Fruit fly (Drosophila melanogaster): ENCODE measurements around the gene tow.
A peak's percentile ranks its signal among the peaks of the same experiment; 100 is the strongest.

tow gene

DNA sequence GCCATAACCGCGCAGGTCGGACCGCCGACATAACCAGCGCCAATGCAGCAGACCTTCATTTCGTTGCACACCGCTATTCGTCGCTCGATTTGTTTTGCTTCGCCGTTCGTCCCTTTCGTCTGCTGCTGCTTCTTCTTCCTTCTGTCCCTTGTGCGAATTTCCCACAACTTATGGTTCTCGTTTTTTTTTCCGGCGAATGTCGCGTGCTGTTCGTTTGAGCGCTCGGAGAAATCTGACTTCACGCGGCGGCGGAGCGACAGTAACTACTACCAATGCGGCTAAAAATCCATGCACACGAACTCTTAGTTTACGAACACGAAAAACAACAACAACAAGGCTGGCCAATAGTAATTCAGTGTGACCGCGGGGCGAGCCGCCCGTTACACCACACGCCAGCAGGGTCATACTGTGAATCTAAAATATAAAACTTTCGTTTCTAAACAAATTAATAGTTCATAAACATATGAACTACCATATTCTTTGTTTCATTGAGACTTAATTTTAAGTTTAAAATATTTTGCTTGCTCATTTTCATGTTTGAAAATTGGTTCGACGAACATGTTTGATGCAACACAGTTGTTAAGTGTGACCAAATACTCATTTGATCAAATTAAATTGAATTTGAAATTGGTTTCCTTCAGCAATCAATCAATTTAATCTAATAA lies 22.0 kb downstream of the tow start, which contains the start of gene sgl (continued):
- 0 out of 3 replicates have a peak, but pooled peaks have one; percentile 66 for TF ChIP-seq mld (GFP tag; IDR thresholded peaks at IDR 0.05; ENCODE audit: partially characterized antibody)
- no peak for TF ChIP-seq z (GFP tag; IDR thresholded peaks at IDR 0.05)
- no peak for TF ChIP-seq pnt (GFP tag; optimal IDR thresholded peaks at IDR 0.05)
- peak; percentile 50 for TF ChIP-seq Sry-β (GFP tag; optimal IDR thresholded peaks at IDR 0.05)
- TF ChIP-seq Bteb2 (GFP tag; optimal IDR thresholded peaks at IDR 0.05): no peak
- no peak for TF ChIP-seq CG31224 (GFP tag; IDR thresholded peaks at IDR 0.05)
- TF ChIP-seq fd96Cb (tag; optimal IDR thresholded peaks at IDR 0.05): no peak
- no peak for TF ChIP-seq CG31441 (GFP tag; IDR thresholded peaks at IDR 0.05)
- TF ChIP-seq Stat92E (GFP tag; optimal IDR thresholded peaks at IDR 0.05): peak in 1 of 3 experiments; percentile 74
- TF ChIP-seq vfl (GFP tag; optimal IDR thresholded peaks at IDR 0.05): no peak
- no peak for TF ChIP-seq lbe (GFP tag; optimal IDR thresholded peaks at IDR 0.05)
- no peak for TF ChIP-seq Hr3 (GFP tag; optimal IDR thresholded peaks at IDR 0.05)
- no peak for TF ChIP-seq CG11695 (GFP tag; IDR thresholded peaks at IDR 0.05)
- TF ChIP-seq her (GFP tag; optimal IDR thresholded peaks at IDR 0.05): peak; percentile 39
- peak; percentile 77 for TF ChIP-seq CG34376 (GFP tag; optimal IDR thresholded peaks at IDR 0.05)
- no peak for TF ChIP-seq CG7928 (GFP tag; optimal IDR thresholded peaks at IDR 0.05)
- no peak for TF ChIP-seq dmrt99B (tag; optimal IDR thresholded peaks at IDR 0.05)
- TF ChIP-seq sob (GFP tag; IDR thresholded peaks at IDR 0.05): peak; percentile 63; the same call in 1 of the 2 replicates
- no peak for TF ChIP-seq CG18011 (GFP tag; optimal IDR thresholded peaks at IDR 0.05)
- no peak for TF ChIP-seq CG7271 (tag; optimal IDR thresholded peaks at IDR 0.05)
- 0 out of 3 replicates have a peak, but pooled peaks have one; percentile 27 for TF ChIP-seq CG7963 (GFP tag; IDR thresholded peaks at IDR 0.05; ENCODE audit: partially characterized antibody)
- TF ChIP-seq CG32767 (GFP tag; IDR thresholded peaks at IDR 0.05): no peak
- no peak for TF ChIP-seq CG1792 (GFP tag; optimal IDR thresholded peaks at IDR 0.05)
- no peak for TF ChIP-seq CG5245 (GFP tag; optimal IDR thresholded peaks at IDR 0.05)
- no peak for TF ChIP-seq chif (GFP tag; optimal IDR thresholded peaks at IDR 0.05)
- peak; percentile 72 for TF ChIP-seq Drgx (GFP tag; IDR thresholded peaks at IDR 0.05)
- TF ChIP-seq CG16815 (GFP tag; optimal IDR thresholded peaks at IDR 0.05): no peak
- peak; percentile 25; the same call in 1 of the 2 replicates for TF ChIP-seq inv (GFP tag; IDR thresholded peaks at IDR 0.05; ENCODE audit: partially characterized antibody)
- peak; percentile 84 for TF ChIP-seq Aef1 (GFP tag; IDR thresholded peaks at IDR 0.05)
- no peak for TF ChIP-seq CG2889 (GFP tag; IDR thresholded peaks at IDR 0.05)
- peak; percentile 57 for TF ChIP-seq CG6813 (GFP tag; optimal IDR thresholded peaks at IDR 0.05)
- peak; percentile 82 for TF ChIP-seq CG42726 (GFP tag; IDR thresholded peaks at IDR 0.05; ENCODE audit: partially characterized antibody)
- no peak for TF ChIP-seq sisA (GFP tag; IDR thresholded peaks at IDR 0.05)
- TF ChIP-seq bcd (GFP tag; optimal IDR thresholded peaks at IDR 0.05): no peak
- peak; percentile 36 for TF ChIP-seq gro (GFP tag; optimal IDR thresholded peaks at IDR 0.05)
- no peak for TF ChIP-seq lmd (GFP tag; IDR thresholded peaks at IDR 0.05)
- TF ChIP-seq Ravus (GFP tag; IDR thresholded peaks at IDR 0.05): no peak
- peak; percentile 42 for TF ChIP-seq CG15479 (GFP tag; optimal IDR thresholded peaks at IDR 0.05)
- peak; percentile 66; the same call in 2 of the 3 replicates for TF ChIP-seq CG11456 (GFP tag; IDR thresholded peaks at IDR 0.05)
- TF ChIP-seq corto (GFP tag; optimal IDR thresholded peaks at IDR 0.05): no peak
- peak; percentile 76 for TF ChIP-seq HLHmδ (GFP tag; optimal IDR thresholded peaks at IDR 0.05)
- peak; percentile 7 for TF ChIP-seq CG2712 (tag; optimal IDR thresholded peaks at IDR 0.05)
- no peak for TF ChIP-seq Taf1 (GFP tag; IDR thresholded peaks at IDR 0.05)
- TF ChIP-seq CG5180 (GFP tag; optimal IDR thresholded peaks at IDR 0.05): peak; percentile 100
- 0 out of 2 replicates have a peak, but pooled peaks have one; percentile 26 for TF ChIP-seq bowl (GFP tag; IDR thresholded peaks at IDR 0.05)
- peak; percentile 43; the same call in 1 of the 3 replicates for TF ChIP-seq Doc3 (GFP tag; IDR thresholded peaks at IDR 0.05; ENCODE audit: partially characterized antibody)
- TF ChIP-seq CG4404 (GFP tag; IDR thresholded peaks at IDR 0.05): no peak
- TF ChIP-seq Eip74EF (GFP tag; optimal IDR thresholded peaks at IDR 0.05): peak in 1 of 2 experiments; percentile 4
- TF ChIP-seq sim (GFP tag; IDR thresholded peaks at IDR 0.05): no peak
